Worm (Caenorhabditis elegans): ENCODE data around the gene icap-1.

The icap-1 gene

ce11 chrIV:13742244-13742643 lies 44.5 kb downstream of the icap-1 start, which contains the start of gene C47A4.3:
Gene C47A4.3 (minus strand): TSS chrIV:13742344.
- TF ChIP-seq nhr-12 (tag; optimal IDR thresholded peaks at IDR 0.05) (no peak), ztf-11 (tag; optimal IDR thresholded peaks at IDR 0.05) (no peak), nhr-28 (tag; optimal IDR thresholded peaks at IDR 0.05) (no peak), elt-3 (tag; optimal IDR thresholded peaks at IDR 0.05) (no peak), nhr-237 (tag; optimal IDR thresholded peaks at IDR 0.05) (no peak), nhr-2 (tag; optimal IDR thresholded peaks at IDR 0.05) (no peak), lin-13 (tag; optimal IDR thresholded peaks at IDR 0.05) (no peak), ceh-83 (GFP tag; optimal IDR thresholded peaks at IDR 0.05) (no peak), hlh-1 (tag; optimal IDR thresholded peaks at IDR 0.05) (no peak), drap-1 (GFP tag; optimal IDR thresholded peaks at IDR 0.05) (no peak), ceh-43 (GFP tag; optimal IDR thresholded peaks at IDR 0.05) (no peak), pha-4 (tag; optimal IDR thresholded peaks at IDR 0.05) (no peak)

Measured in whole organism, mixed stage, embryonic.